Worm (Caenorhabditis elegans) whole organism, young adult: ENCODE results near the gene nhr-159.

Experiments
- B0019.2 ChIP-seq: fragments of 200-800 bp; sonication (Bioruptor generic); conservative IDR thresholded peaks from 2 replicates; pipeline ENCODE4 v1.3.6; 2022; ENCODE audit warnings: missing genetic modification reagents, missing genetic modification characterization, missing compliant biosample characterization
- B0336.3 ChIP-seq: fragments of 200-800 bp; sonication (Bioruptor generic); IDR thresholded peaks from 2 replicates; pipeline ENCODE4 v1.3.6; 2022; ENCODE audit warnings: missing genetic modification characterization, missing compliant biosample characterization
- D2030.7 ChIP-seq: fragments of 200-800 bp; sonication (Bioruptor generic); IDR thresholded peaks from 2 replicates; pipeline ENCODE4 v1.3.6; 2022; ENCODE audit warnings: missing genetic modification reagents, missing genetic modification characterization, missing compliant biosample characterization
- F10E7.11 ChIP-seq: sonication (generic microtip); optimal IDR thresholded peaks from 2 replicates; lab custom pipeline; 2017; ENCODE audit warnings: mild to moderate bottlenecking, missing genetic modification characterization, moderate library complexity, missing compliant biosample characterization
- F33H1.4 ChIP-seq: fragments of 200-800 bp; sonication (Bioruptor generic); IDR thresholded peaks from 2 replicates; pipeline ENCODE4 v1.3.6; 2022; ENCODE audit warnings: missing genetic modification reagents, missing genetic modification characterization, missing compliant biosample characterization
- F37B4.10 ChIP-seq: fragments of 200-800 bp; sonication (Bioruptor generic); IDR thresholded peaks from 2 replicates; pipeline ENCODE4 v1.3.6; 2022; ENCODE audit warnings: missing genetic modification characterization, missing compliant biosample characterization
- F55B11.4 ChIP-seq: sonication (generic microtip); optimal IDR thresholded peaks from 2 replicates; lab custom pipeline; 2016; ENCODE audit warnings: missing compliant biosample characterization, missing genetic modification characterization, borderline replicate concordance; ENCODE audit not compliant: insufficient read depth
- Y79H2A.3 ChIP-seq: fragments of 200-800 bp; sonication (Bioruptor generic); conservative IDR thresholded peaks from 2 replicates; pipeline ENCODE4 v1.3.6; 2022; ENCODE audit warnings: missing genetic modification reagents, missing genetic modification characterization, missing compliant biosample characterization
- bed-1 ChIP-seq: fragments of 200-800 bp; sonication (Bioruptor generic); IDR thresholded peaks from 2 replicates; pipeline ENCODE4 v1.3.6; 2022; ENCODE audit warnings: missing genetic modification reagents, missing genetic modification characterization, missing compliant biosample characterization
- bed-2 ChIP-seq: fragments of 200-800 bp; sonication (Bioruptor generic); IDR thresholded peaks from 2 replicates; pipeline ENCODE4 v1.3.6; 2022; ENCODE audit warnings: missing genetic modification reagents, missing genetic modification characterization, missing compliant biosample characterization
- ccch-3 ChIP-seq: fragments of 200-800 bp; sonication (Bioruptor generic); optimal IDR thresholded peaks from 2 replicates; lab custom pipeline; 2018; ENCODE audit warnings: mild to moderate bottlenecking, missing genetic modification characterization, missing compliant biosample characterization
- ceh-40 ChIP-seq: fragments of 200-800 bp; sonication (Bioruptor generic); IDR thresholded peaks from 2 replicates; pipeline ENCODE4 v1.3.6; 2022; ENCODE audit warnings: missing genetic modification characterization, missing compliant biosample characterization
- die-1 ChIP-seq: sonication (generic microtip); optimal IDR thresholded peaks from 2 replicates; lab custom pipeline; 2016; ENCODE audit warnings: missing genotype, mild to moderate bottlenecking, missing genetic modification characterization, missing compliant biosample characterization
- efl-1 ChIP-seq: fragments of 150-350 bp; optimal IDR thresholded peaks from 2 replicates; lab custom pipeline; 2014; ENCODE audit warnings: missing biosample characterization, missing genetic modification reagents, missing genetic modification characterization
- egl-44 ChIP-seq: fragments of 200-800 bp; sonication (Bioruptor generic); IDR thresholded peaks from 2 replicates; pipeline ENCODE4 v1.3.6; 2022; ENCODE audit warnings: missing genetic modification reagents, missing genetic modification characterization, missing compliant biosample characterization
- egrh-3 ChIP-seq: fragments of 200-800 bp; sonication (Bioruptor generic); IDR thresholded peaks from 2 replicates; pipeline ENCODE4 v1.3.6; 2022; ENCODE audit warnings: missing genetic modification reagents, missing genetic modification characterization, missing compliant biosample characterization
- ekl-4 ChIP-seq: fragments of 200-800 bp; sonication (Bioruptor generic); IDR thresholded peaks from 2 replicates; pipeline ENCODE4 v1.3.6; 2022; ENCODE audit warnings: missing genetic modification reagents, missing genetic modification characterization, missing compliant biosample characterization
- fkh-3 ChIP-seq: sonication (generic microtip); optimal IDR thresholded peaks from 2 replicates; lab custom pipeline; 2016; ENCODE audit warnings: mild to moderate bottlenecking, missing genetic modification characterization, missing compliant biosample characterization
- hlh-26 ChIP-seq: fragments of 200-800 bp; sonication (Bioruptor generic); conservative IDR thresholded peaks from 2 replicates; pipeline ENCODE4 v1.3.6; 2022; ENCODE audit warnings: missing genetic modification reagents, missing genetic modification characterization, missing compliant biosample characterization
- hmg-1.2 ChIP-seq: fragments of 200-800 bp; sonication (Bioruptor generic); IDR thresholded peaks from 2 replicates; pipeline ENCODE4 v1.3.6; 2022; ENCODE audit warnings: missing genetic modification reagents, missing genetic modification characterization, missing compliant biosample characterization
- lag-1 ChIP-seq: fragments of 200-800 bp; sonication (Bioruptor generic); IDR thresholded peaks from 2 replicates; pipeline ENCODE4 v1.3.6; 2022; ENCODE audit warnings: missing genetic modification reagents, missing genetic modification characterization, missing compliant biosample characterization
- let-526 ChIP-seq: fragments of 200-800 bp; sonication (Bioruptor generic); IDR thresholded peaks from 2 replicates; pipeline ENCODE4 v1.3.6; 2022; ENCODE audit warnings: missing genetic modification reagents, missing genetic modification characterization, missing compliant biosample characterization
- lsy-27 ChIP-seq: sonication (generic microtip); optimal IDR thresholded peaks from 2 replicates; lab custom pipeline; 2017; ENCODE audit warnings: missing genetic modification characterization, mild to moderate bottlenecking, missing compliant biosample characterization, antibody characterized with exemption, missing genotype, borderline replicate concordance; ENCODE audit not compliant: insufficient read depth
- madf-6 ChIP-seq: fragments of 200-800 bp; sonication (Bioruptor generic); IDR thresholded peaks from 2 replicates; pipeline ENCODE4 v1.3.6; 2022; ENCODE audit warnings: missing genetic modification reagents, missing genetic modification characterization, missing compliant biosample characterization
- mel-28 ChIP-seq: sonication (generic microtip); optimal IDR thresholded peaks from 2 replicates; lab custom pipeline; 2016; ENCODE audit warnings: borderline replicate concordance, mild to moderate bottlenecking, missing genetic modification characterization, missing compliant biosample characterization
- nfya-2 ChIP-seq: fragments of 200-800 bp; sonication (Bioruptor generic); IDR thresholded peaks from 2 replicates; pipeline ENCODE4 v1.3.6; 2022; ENCODE audit warnings: missing genetic modification reagents, missing genetic modification characterization, missing compliant biosample characterization
- nhr-80 ChIP-seq: sonication (generic microtip); optimal IDR thresholded peaks from 2 replicates; lab custom pipeline; 2016; ENCODE audit warnings: missing genetic modification characterization, missing compliant biosample characterization
- rec-8 ChIP-seq, 2 experiments: sonication (generic microtip); optimal IDR thresholded peaks; 2 replicates each; lab custom pipeline; 2016; ENCODE audit warnings: mild to moderate bottlenecking in 2 of 2, missing genetic modification characterization in 2 of 2, missing genetic modification reagents in 2 of 2, missing genotype in 2 of 2, missing biosample characterization in 1 of 2, missing compliant biosample characterization in 1 of 2, moderate library complexity in 1 of 2
- sea-2 ChIP-seq: fragments of 200-800 bp; sonication (Bioruptor generic); IDR thresholded peaks from 2 replicates; pipeline ENCODE4 v1.3.6; 2022; ENCODE audit warnings: missing genetic modification characterization, missing compliant biosample characterization
- snpc-1.1 ChIP-seq: sonication (generic microtip); optimal IDR thresholded peaks from 2 replicates; lab custom pipeline; 2017; ENCODE audit warnings: missing genetic modification characterization, mild to moderate bottlenecking, missing compliant biosample characterization, antibody characterized with exemption, moderate library complexity, missing genotype, missing genetic modification reagents; ENCODE audit not compliant: insufficient read depth
- snpc-1.3 ChIP-seq: sonication (generic microtip); optimal IDR thresholded peaks from 2 replicates; lab custom pipeline; 2017; ENCODE audit warnings: missing genetic modification characterization, mild to moderate bottlenecking, missing compliant biosample characterization, antibody characterized with exemption, moderate library complexity, missing genotype, missing genetic modification reagents; ENCODE audit not compliant: insufficient read depth
- tbx-9 ChIP-seq: sonication (generic microtip); optimal IDR thresholded peaks from 2 replicates; lab custom pipeline; 2016; ENCODE audit warnings: borderline replicate concordance, missing genetic modification characterization, inconsistent platforms, missing compliant biosample characterization
- unc-130 ChIP-seq: sonication (generic microtip); optimal IDR thresholded peaks from 2 replicates; lab custom pipeline; 2016; ENCODE audit warnings: missing genetic modification reagents, missing genetic modification characterization, missing compliant biosample characterization
- zim-3 ChIP-seq: sonication (generic microtip); optimal IDR thresholded peaks from 2 replicates; lab custom pipeline; 2017; ENCODE audit warnings: mild to moderate bottlenecking, missing genetic modification characterization, moderate library complexity, missing compliant biosample characterization
- ztf-22 ChIP-seq: fragments of 200-800 bp; sonication (Bioruptor generic); optimal IDR thresholded peaks from 2 replicates; lab custom pipeline; 2018; ENCODE audit warnings: mild to moderate bottlenecking, missing genetic modification characterization, moderate library complexity, missing compliant biosample characterization
- ztf-26 ChIP-seq: sonication (generic microtip); optimal IDR thresholded peaks from 2 replicates; lab custom pipeline; 2017; ENCODE audit warnings: missing genetic modification characterization, missing compliant biosample characterization
- ztf-6 ChIP-seq: fragments of 200-800 bp; sonication (Bioruptor generic); IDR thresholded peaks from 2 replicates; pipeline ENCODE4 v1.3.6; 2022; ENCODE audit warnings: missing genetic modification reagents, missing genetic modification characterization, missing compliant biosample characterization

Gene nhr-159

ce11 chrV:3874102-3874744, 3.9 kb downstream of the nhr-159 start, which contains the start of gene nhr-158:
nhr-158 (minus strand) TSS chrV:3874152.
- TF ChIP-seq F33H1.4 (GFP tag; lab: Robert Waterston, UW) (no peak), nfya-2 (GFP tag; lab: Robert Waterston, UW) (no peak), ekl-4 (GFP tag; lab: Robert Waterston, UW) (no peak), snpc-1.1 (tag; lab: Kevin White, UChicago) (no peak), zim-3 (tag; lab: Kevin White, UChicago) (no peak), egl-44 (GFP tag; lab: Robert Waterston, UW) (no peak), mel-28 (tag; lab: Kevin White, UChicago) (no peak), fkh-3 (tag; lab: Kevin White, UChicago) (no peak), unc-130 (GFP tag; lab: Kevin White, UChicago) (no peak), ceh-40 (GFP tag; lab: Robert Waterston, UW) (no peak), ztf-6 (GFP tag; lab: Robert Waterston, UW) (no peak), lsy-27 (tag; lab: Kevin White, UChicago) (no peak), ztf-22 (GFP tag; lab: Kevin White, UChicago) (no peak), F10E7.11 (tag; lab: Kevin White, UChicago) (no peak), hmg-1.2 (GFP tag; lab: Robert Waterston, UW) (no peak)
- TF ChIP-seq, all 124 proteins: peak for 0

- TF ChIP-seq nhr-80: no peak
- TF ChIP-seq nfya-2 (GFP tag; lab: Robert Waterston, UW): no peak
- TF ChIP-seq ccch-3: no peak
- no peak for TF ChIP-seq bed-1 (GFP tag; lab: Robert Waterston, UW)
- no peak for TF ChIP-seq ztf-26 (tag; lab: Kevin White, UChicago)
- TF ChIP-seq sea-2 (GFP tag; lab: Robert Waterston, UW): no peak
- no peak for TF ChIP-seq tbx-9 (tag; lab: Kevin White, UChicago)
- TF ChIP-seq let-526: no peak
- TF ChIP-seq fkh-3 (tag; lab: Kevin White, UChicago): no peak
- TF ChIP-seq efl-1 (GFP tag; lab: Kevin White, UChicago): no peak
- TF ChIP-seq B0019.2 (GFP tag; lab: Robert Waterston, UW): no peak
- TF ChIP-seq rec-8 (tag; optimal IDR thresholded peaks at IDR 0.05; lab: Kevin White, UChicago): no peak
- TF ChIP-seq madf-6 (GFP tag; lab: Robert Waterston, UW): no peak
- TF ChIP-seq lag-1 (GFP tag; lab: Robert Waterston, UW): no peak
- TF ChIP-seq hlh-26 (GFP tag; lab: Robert Waterston, UW): no peak
- no peak for TF ChIP-seq die-1 (tag; lab: Kevin White, UChicago)
- TF ChIP-seq bed-2: no peak
- TF ChIP-seq Y79H2A.3 (GFP tag; lab: Robert Waterston, UW): no peak
Observed at ce11 chrV:3870359-3870758, 7.8 kb downstream of the nhr-159 start.

DNA sequence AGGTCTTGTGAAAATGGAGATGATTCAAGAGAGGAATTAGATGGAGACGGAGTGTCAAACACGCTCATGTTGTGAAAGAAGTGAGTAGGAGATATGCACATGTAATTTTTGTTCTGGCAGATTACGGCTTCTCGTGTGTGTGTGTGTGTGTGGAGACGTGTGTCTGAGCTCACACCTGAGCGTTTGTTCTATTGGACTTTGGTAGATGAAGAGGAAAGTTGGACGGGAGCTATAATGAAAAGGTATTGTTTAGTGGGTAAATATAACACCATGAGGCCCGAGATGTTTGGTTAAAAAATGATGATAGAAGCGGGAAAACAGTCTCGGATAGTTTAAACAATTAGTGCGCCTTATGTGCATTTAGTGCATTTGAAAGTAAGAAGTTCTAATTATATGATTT, 9.2 kb downstream of the nhr-159 start, which contains the start of gene nhr-157:
Gene nhr-157 (minus strand): TSS at position 101 of the 400 bp plus-strand sequence.
- TF ChIP-seq F55B11.4 (tag; lab: Kevin White, UChicago) (no peak), snpc-1.3 (no peak), lsy-27 (tag; lab: Kevin White, UChicago) (no peak), D2030.7 (GFP tag; lab: Robert Waterston, UW) (no peak), F37B4.10 (GFP tag; lab: Robert Waterston, UW) (no peak), ztf-22 (GFP tag; lab: Kevin White, UChicago) (no peak), B0336.3 (GFP tag; lab: Robert Waterston, UW) (no peak), egrh-3 (GFP tag; lab: Robert Waterston, UW) (no peak)
